Fruit fly (Drosophila melanogaster): ENCODE data around the gene CG9109.

- TF ChIP-seq kay (GFP tag; ENCODE audit: borderline replicate concordance) = no peak
- no peak for TF ChIP-seq Mnt (GFP tag; optimal IDR thresholded peaks at IDR 0.05)
- no peak for TF ChIP-seq ovo (GFP tag; optimal IDR thresholded peaks at IDR 0.05)
- TF ChIP-seq Crg-1 (GFP tag; optimal IDR thresholded peaks at IDR 0.05) = no peak
- no peak for TF ChIP-seq CG7045 (GFP tag; optimal IDR thresholded peaks at IDR 0.05)
- TF ChIP-seq cnc (optimal IDR thresholded peaks at IDR 0.05) = no peak
- TF ChIP-seq CG14711 (tag; optimal IDR thresholded peaks at IDR 0.05) = no peak
- no peak for TF ChIP-seq CG5204 (GFP tag; optimal IDR thresholded peaks at IDR 0.05)
- no peak for TF ChIP-seq CG11617 (GFP tag; optimal IDR thresholded peaks at IDR 0.05)
- TF ChIP-seq bab1 (GFP tag; optimal IDR thresholded peaks at IDR 0.05) = no peak
- no peak for TF ChIP-seq CG7101 (tag; optimal IDR thresholded peaks at IDR 0.05)
Observed at dm6 chr2L:5983236-5983635, 51.0 kb downstream of the CG9109 start.

Measured in whole organism, adult.